Worm (Caenorhabditis elegans): ENCODE measurements around the gene C10E2.2.

ce11 chrX:16737478-16737877, 7.6 kb upstream of the C10E2.2 start:
- TF ChIP-seq nhr-237 (tag; optimal IDR thresholded peaks at IDR 0.05), result no peak
- TF ChIP-seq nhr-12 (tag; optimal IDR thresholded peaks at IDR 0.05), result no peak
- no peak for TF ChIP-seq ces-1 (GFP tag; optimal IDR thresholded peaks at IDR 0.05)
- TF ChIP-seq nhr-76 (tag; optimal IDR thresholded peaks at IDR 0.05), result no peak
- TF ChIP-seq snpc-4 (tag; optimal IDR thresholded peaks at IDR 0.05), result no peak
- TF ChIP-seq unc-39 (tag; optimal IDR thresholded peaks at IDR 0.05), result no peak
- no peak for TF ChIP-seq lin-13 (tag; optimal IDR thresholded peaks at IDR 0.05)
- TF ChIP-seq unc-62 (GFP tag; optimal IDR thresholded peaks at IDR 0.05), result no peak

Measured in whole organism, mixed stage, embryonic.